Worm (Caenorhabditis elegans) whole organism, late embryonic: ENCODE measurements around the gene F35E8.7.

Source experiments
- F13H6.1 ChIP-seq: sonication (generic microtip); optimal IDR thresholded peaks from 2 replicates; lab custom pipeline; 2016; ENCODE audit warnings: missing genetic modification characterization, missing compliant biosample characterization
- ama-1 ChIP-seq: fragments of 150-350 bp; optimal IDR thresholded peaks from 2 replicates; lab custom pipeline; 2014
- ceh-19 ChIP-seq: fragments of 200-800 bp; sonication (Bioruptor generic); optimal IDR thresholded peaks from 2 replicates; lab custom pipeline; 2018; ENCODE audit warnings: mild to moderate bottlenecking, missing genetic modification characterization, missing compliant biosample characterization
- ceh-9 ChIP-seq: sonication (generic microtip); optimal IDR thresholded peaks from 2 replicates; lab custom pipeline; 2016; ENCODE audit warnings: mild to moderate bottlenecking, missing genetic modification characterization, inconsistent platforms, missing compliant biosample characterization
- elt-2 ChIP-seq: sonication (generic microtip); optimal IDR thresholded peaks from 2 replicates; lab custom pipeline; 2016; ENCODE audit warnings: missing genetic modification reagents, missing genetic modification characterization, missing compliant biosample characterization
- ets-4 ChIP-seq: sonication (generic microtip); optimal IDR thresholded peaks from 2 replicates; lab custom pipeline; 2016; ENCODE audit warnings: missing genetic modification characterization, missing compliant biosample characterization
- fkh-10 ChIP-seq: fragments of 150-350 bp; optimal IDR thresholded peaks from 2 replicates; lab custom pipeline; 2014; ENCODE audit warnings: missing biosample characterization, missing genetic modification reagents, missing genetic modification characterization
- hlh-30 ChIP-seq: sonication (generic microtip); optimal IDR thresholded peaks from 2 replicates; lab custom pipeline; 2017; ENCODE audit warnings: antibody characterized with exemption, missing genetic modification characterization, missing compliant biosample characterization; ENCODE audit not compliant: insufficient read depth
- hlh-8 ChIP-seq: sonication (generic microtip); optimal IDR thresholded peaks from 2 replicates; lab custom pipeline; 2016; ENCODE audit warnings: missing genotype, missing genetic modification characterization, missing compliant biosample characterization
- lin-11 ChIP-seq: fragments of 200-800 bp; sonication (Bioruptor generic); optimal IDR thresholded peaks from 2 replicates; lab custom pipeline; 2018; ENCODE audit warnings: mild to moderate bottlenecking, missing genetic modification characterization, missing compliant biosample characterization
- nfya-1 ChIP-seq: sonication (generic microtip); optimal IDR thresholded peaks from 2 replicates; lab custom pipeline; 2017; ENCODE audit warnings: missing genetic modification characterization, mild to moderate bottlenecking, missing compliant biosample characterization, antibody characterized with exemption, moderate library complexity
- zip-5 ChIP-seq: sonication (generic microtip); optimal IDR thresholded peaks from 2 replicates; lab custom pipeline; 2016; ENCODE audit warnings: missing genetic modification characterization, missing compliant biosample characterization
- ztf-16 ChIP-seq: sonication (generic microtip); optimal IDR thresholded peaks from 2 replicates; lab custom pipeline; 2017; ENCODE audit warnings: missing genetic modification characterization, missing compliant biosample characterization

ce11 chrV:15922979-15923378 is 9.2 kb downstream of the F35E8.7 start, which contains the start of gene F35E8.13:
- TF ChIP-seq elt-2: no peak
- no peak for TF ChIP-seq ceh-9 (tag; lab: Kevin White, UChicago)
- TF ChIP-seq hlh-8 (tag; lab: Kevin White, UChicago): no peak
- no peak for TF ChIP-seq nfya-1 (tag; lab: Kevin White, UChicago)
- TF ChIP-seq zip-5 (tag; lab: Kevin White, UChicago): no peak
- TF ChIP-seq ets-4: no peak
- TF ChIP-seq lin-11 (tag; lab: Kevin White, UChicago): no peak
- no peak for TF ChIP-seq ceh-19 (GFP tag; lab: Kevin White, UChicago)
- TF ChIP-seq ztf-16 (tag; lab: Kevin White, UChicago): no peak
- TF ChIP-seq ama-1 (lab: Kevin White, UChicago): no peak
- TF ChIP-seq F13H6.1: no peak
- no peak for TF ChIP-seq fkh-10 (GFP tag; lab: Kevin White, UChicago)
- TF ChIP-seq hlh-30 (tag; lab: Kevin White, UChicago): no peak
